Worm (Caenorhabditis elegans) whole organism, L4 larva: ENCODE data around the gene C49C8.8.

Experiments used
- F10B5.3 ChIP-seq: sonication (generic microtip); optimal IDR thresholded peaks from 2 replicates; lab custom pipeline; 2016; ENCODE audit warnings: mild to moderate bottlenecking, missing genetic modification characterization, missing compliant biosample characterization
- F26F4.8 ChIP-seq: fragments of 200-800 bp; sonication (Bioruptor generic); conservative IDR thresholded peaks from 2 replicates; pipeline ENCODE4 v1.3.6; 2022; ENCODE audit warnings: missing genetic modification characterization, missing compliant biosample characterization
- F37D6.2 ChIP-seq: sonication (generic microtip); optimal IDR thresholded peaks from 2 replicates; lab custom pipeline; 2016; ENCODE audit warnings: mild to moderate bottlenecking, missing genetic modification characterization, missing compliant biosample characterization
- T20F7.1 ChIP-seq: fragments of 200-800 bp; sonication (Bioruptor generic); optimal IDR thresholded peaks from 2 replicates; lab custom pipeline; 2018; ENCODE audit warnings: mild to moderate bottlenecking, missing genetic modification characterization, missing compliant biosample characterization
- ama-1 ChIP-seq: fragments of 150-350 bp; optimal IDR thresholded peaks from 2 replicates; lab custom pipeline; 2014; ENCODE audit warnings: inconsistent platforms, mixed read lengths
- arid-1 ChIP-seq: fragments of 200-800 bp; sonication (Bioruptor generic); conservative IDR thresholded peaks from 2 replicates; pipeline ENCODE4 v1.3.6; 2022; ENCODE audit warnings: missing genetic modification reagents, missing genetic modification characterization, missing compliant biosample characterization
- ceh-44 ChIP-seq: fragments of 200-800 bp; sonication (Bioruptor generic); IDR thresholded peaks from 2 replicates; pipeline ENCODE4 v1.3.6; 2022; ENCODE audit warnings: missing genetic modification reagents, missing genetic modification characterization, missing compliant biosample characterization
- ceh-82 ChIP-seq: sonication (generic microtip); optimal IDR thresholded peaks from 2 replicates; lab custom pipeline; 2017; ENCODE audit warnings: missing biosample characterization, missing genetic modification characterization
- cey-2 ChIP-seq: sonication (generic microtip); optimal IDR thresholded peaks from 3 replicates; lab custom pipeline; 2017; ENCODE audit warnings: missing genetic modification characterization, mild to moderate bottlenecking, missing compliant biosample characterization, antibody characterized with exemption, borderline replicate concordance; ENCODE audit not compliant: insufficient read depth
- ctbp-1 ChIP-seq: fragments of 200-800 bp; sonication (Bioruptor generic); IDR thresholded peaks from 2 replicates; pipeline ENCODE4 v1.3.6; 2022; ENCODE audit warnings: missing genetic modification reagents, missing genetic modification characterization, missing compliant biosample characterization
- dmd-8 ChIP-seq: fragments of 200-800 bp; sonication (Bioruptor generic); IDR thresholded peaks from 2 replicates; pipeline ENCODE4 v1.3.6; 2022; ENCODE audit warnings: missing genetic modification characterization, missing compliant biosample characterization
- dmd-9 ChIP-seq: fragments of 200-800 bp; sonication (Bioruptor generic); IDR thresholded peaks from 2 replicates; pipeline ENCODE4 v1.3.6; 2022; ENCODE audit warnings: missing genetic modification reagents, missing genetic modification characterization, missing compliant biosample characterization
- dpl-1 ChIP-seq: fragments of 150-350 bp; optimal IDR thresholded peaks from 2 replicates; lab custom pipeline; 2014; ENCODE audit warnings: missing biosample characterization, missing genetic modification reagents, missing genetic modification characterization
- fkh-10 ChIP-seq: fragments of 150-350 bp; optimal IDR thresholded peaks from 2 replicates; lab custom pipeline; 2014; ENCODE audit warnings: missing biosample characterization, missing genetic modification reagents, missing genetic modification characterization
- hif-1 ChIP-seq, 2 experiments: sonication (generic microtip); optimal IDR thresholded peaks; 2 replicates each; lab custom pipeline; 2016 to 2017; ENCODE audit warnings: missing compliant biosample characterization in 2 of 2, missing genetic modification characterization in 2 of 2, missing genetic modification reagents in 2 of 2, missing genotype in 2 of 2, mild to moderate bottlenecking in 1 of 2
- hlh-11 ChIP-seq: fragments of 200-800 bp; sonication (Bioruptor generic); optimal IDR thresholded peaks from 2 replicates; lab custom pipeline; 2018; ENCODE audit warnings: mild to moderate bottlenecking, missing genetic modification characterization, missing compliant biosample characterization
- hlh-30 ChIP-seq: sonication (generic microtip); optimal IDR thresholded peaks from 2 replicates; lab custom pipeline; 2017; ENCODE audit warnings: antibody characterized with exemption, mild to moderate bottlenecking, missing genetic modification characterization, missing compliant biosample characterization; ENCODE audit not compliant: insufficient read depth
- hmg-1.1 ChIP-seq: fragments of 200-800 bp; sonication (Bioruptor generic); IDR thresholded peaks from 2 replicates; pipeline ENCODE4 v1.3.6; 2022; ENCODE audit warnings: missing genetic modification reagents, missing genetic modification characterization, missing compliant biosample characterization
- jun-1 ChIP-seq: fragments of 150-350 bp; optimal IDR thresholded peaks from 2 replicates; lab custom pipeline; 2014; ENCODE audit warnings: missing biosample characterization, missing genetic modification reagents, missing genetic modification characterization
- lim-7 ChIP-seq: fragments of 200-800 bp; sonication (Bioruptor generic); IDR thresholded peaks from 2 replicates; pipeline ENCODE4 v1.3.6; 2022; ENCODE audit warnings: missing genetic modification characterization, missing compliant biosample characterization
- lin-13 ChIP-seq: fragments of 150-350 bp; optimal IDR thresholded peaks from 2 replicates; lab custom pipeline; 2014; ENCODE audit warnings: missing biosample characterization, missing genetic modification reagents, missing genetic modification characterization
- lin-38 ChIP-seq: fragments of 200-800 bp; sonication (Bioruptor generic); IDR thresholded peaks from 2 replicates; pipeline ENCODE4 v1.3.6; 2022; ENCODE audit warnings: missing genetic modification reagents, missing genetic modification characterization, missing compliant biosample characterization
- lir-3 ChIP-seq: sonication (generic microtip); optimal IDR thresholded peaks from 2 replicates; lab custom pipeline; 2016; ENCODE audit warnings: mild to moderate bottlenecking, missing genetic modification characterization, missing compliant biosample characterization
- lsy-2 ChIP-seq, 2 experiments: fragments of 150-350 bp in 1 of 2; sonication (generic microtip) in 1 of 2; optimal IDR thresholded peaks; 2 replicates each; lab custom pipeline; 2014 to 2017; ENCODE audit warnings: missing biosample characterization in 2 of 2, missing genetic modification characterization in 2 of 2
- madf-9 ChIP-seq: fragments of 200-800 bp; sonication (Bioruptor generic); conservative IDR thresholded peaks from 2 replicates; pipeline ENCODE4 v1.3.6; 2022; ENCODE audit warnings: missing genetic modification reagents, missing genetic modification characterization, missing compliant biosample characterization
- mdl-1 ChIP-seq, 2 experiments: fragments of 150-350 bp in 1 of 2; sonication (generic microtip) in 1 of 2; optimal IDR thresholded peaks; 2 replicates each; lab custom pipeline; 2014 to 2017; ENCODE audit warnings: missing biosample characterization in 2 of 2, missing genetic modification characterization in 2 of 2
- mdt-29 ChIP-seq: fragments of 200-800 bp; sonication (Bioruptor generic); IDR thresholded peaks from 2 replicates; pipeline ENCODE4 v1.3.6; 2022; ENCODE audit warnings: missing genetic modification reagents, missing genetic modification characterization, missing compliant biosample characterization
- mep-1 ChIP-seq: fragments of 150-350 bp; sonication (generic microtip); optimal IDR thresholded peaks from 3 replicates; lab custom pipeline; 2014; ENCODE audit warnings: missing biosample characterization, missing genetic modification characterization
- mes-2 ChIP-seq: sonication (generic microtip); optimal IDR thresholded peaks from 2 replicates; lab custom pipeline; 2016; ENCODE audit warnings: missing genotype, mild to moderate bottlenecking, missing genetic modification characterization, missing compliant biosample characterization; ENCODE audit not compliant: poor library complexity, severe bottlenecking
- mxl-2 ChIP-seq: fragments of 200-800 bp; sonication (Bioruptor generic); conservative IDR thresholded peaks from 2 replicates; pipeline ENCODE4 v1.3.6; 2022; ENCODE audit warnings: missing genetic modification reagents, missing genetic modification characterization, missing compliant biosample characterization
- mxl-3 ChIP-seq: fragments of 200-800 bp; sonication (Bioruptor generic); optimal IDR thresholded peaks from 2 replicates; lab custom pipeline; 2018; ENCODE audit warnings: mild to moderate bottlenecking, missing genetic modification characterization, missing compliant biosample characterization
- nhr-10 ChIP-seq: fragments of 150-350 bp; optimal IDR thresholded peaks from 2 replicates; lab custom pipeline; 2014; ENCODE audit warnings: missing biosample characterization, missing genetic modification characterization
- nhr-102 ChIP-seq: sonication (generic microtip); optimal IDR thresholded peaks from 2 replicates; lab custom pipeline; 2016; ENCODE audit warnings: mild to moderate bottlenecking, missing genetic modification characterization, moderate library complexity, missing compliant biosample characterization
- nhr-11 ChIP-seq: fragments of 150-350 bp; optimal IDR thresholded peaks from 2 replicates; lab custom pipeline; 2014; ENCODE audit warnings: missing biosample characterization, missing genetic modification characterization
- nhr-237 ChIP-seq: sonication (generic microtip); optimal IDR thresholded peaks from 2 replicates; lab custom pipeline; 2017; ENCODE audit warnings: missing biosample characterization, missing genetic modification characterization
- nhr-25 ChIP-seq: sonication (generic microtip); optimal IDR thresholded peaks from 2 replicates; lab custom pipeline; 2017; ENCODE audit warnings: missing genetic modification characterization, mild to moderate bottlenecking, missing compliant biosample characterization, antibody characterized with exemption, moderate library complexity, borderline replicate concordance; ENCODE audit not compliant: insufficient read depth
- nhr-28 ChIP-seq: fragments of 150-350 bp; optimal IDR thresholded peaks from 2 replicates; lab custom pipeline; 2014; ENCODE audit warnings: missing biosample characterization, missing genetic modification characterization
- nhr-42 ChIP-seq: fragments of 200-800 bp; sonication (Bioruptor generic); IDR thresholded peaks from 2 replicates; pipeline ENCODE4 v1.3.6; 2022; ENCODE audit warnings: missing genetic modification characterization, missing compliant biosample characterization
- nhr-48 ChIP-seq: sonication (generic microtip); optimal IDR thresholded peaks from 2 replicates; lab custom pipeline; 2016; ENCODE audit warnings: mild to moderate bottlenecking, missing genetic modification characterization, missing compliant biosample characterization
- nhr-6 ChIP-seq: fragments of 150-350 bp; optimal IDR thresholded peaks from 2 replicates; lab custom pipeline; 2014; ENCODE audit warnings: missing biosample characterization, missing genetic modification characterization
- nhr-77 ChIP-seq: fragments of 150-350 bp; optimal IDR thresholded peaks from 2 replicates; lab custom pipeline; 2014; ENCODE audit warnings: missing biosample characterization, missing genetic modification characterization
- pha-4 ChIP-seq, 2 experiments: fragments of 150-350 bp in 1 of 2; fragments of 200-800 bp in 1 of 2; sonication (Bioruptor generic) in 1 of 2; IDR thresholded peaks in 1 of 2; optimal IDR thresholded peaks in 1 of 2; 2 replicates each; pipeline versions ENCODE4 v1.3.6 to Lab custom; 2014 to 2022; ENCODE audit warnings: missing genetic modification characterization in 2 of 2, missing genetic modification reagents in 2 of 2, missing biosample characterization in 1 of 2, missing compliant biosample characterization in 1 of 2
- php-3 ChIP-seq: fragments of 200-800 bp; sonication (Bioruptor generic); IDR thresholded peaks from 2 replicates; pipeline ENCODE4 v1.3.6; 2022; ENCODE audit warnings: missing genetic modification reagents, missing genetic modification characterization, missing compliant biosample characterization
- rbr-2 ChIP-seq: sonication (generic microtip); optimal IDR thresholded peaks from 2 replicates; lab custom pipeline; 2016; ENCODE audit warnings: missing genotype, missing genetic modification characterization, missing compliant biosample characterization
- skn-1 ChIP-seq: fragments of 150-350 bp; optimal IDR thresholded peaks from 2 replicates; lab custom pipeline; 2014; ENCODE audit warnings: missing biosample characterization, missing genetic modification characterization
- tra-1 ChIP-seq: fragments of 200-800 bp; sonication (Bioruptor generic); IDR thresholded peaks from 2 replicates; pipeline ENCODE4 v1.3.6; 2022; ENCODE audit warnings: missing genetic modification reagents, missing genetic modification characterization, missing compliant biosample characterization
- unc-62 ChIP-seq, 3 experiments: fragments of 150-350 bp in 1 of 3; sonication (generic microtip); optimal IDR thresholded peaks in 2 of 3; peaks in 1 of 3; 1 replicate in 1 of 3; 2 replicates in 2 of 3; lab custom pipeline; 2014 to 2017; ENCODE audit warnings: missing biosample characterization in 3 of 3, missing genetic modification characterization in 3 of 3, missing genetic modification reagents in 3 of 3, missing genotype in 1 of 3
- zag-1 ChIP-seq: fragments of 150-350 bp; optimal IDR thresholded peaks from 2 replicates; lab custom pipeline; 2014; ENCODE audit warnings: missing biosample characterization, missing genetic modification characterization
- ztf-7 ChIP-seq: fragments of 150-350 bp; optimal IDR thresholded peaks from 2 replicates; lab custom pipeline; 2014; ENCODE audit warnings: missing biosample characterization, missing genetic modification characterization

Gene C49C8.8

ce11 chrIV:8620102-8620733 is 31.7 kb upstream of the C49C8.8 start, which contains the start of gene lin-49:
TSS of gene lin-49 (plus strand) at chrIV:8620683.
- no peak for TF ChIP-seq tra-1 (GFP tag; lab: Robert Waterston, UW)
- TF ChIP-seq nhr-48 (tag; lab: Kevin White, UChicago): peak; percentile 12
- peak; percentile 76 for TF ChIP-seq nhr-6 (tag; lab: Kevin White, UChicago)
- TF ChIP-seq ceh-44: no peak
- peak; percentile 97 for TF ChIP-seq hlh-30 (tag; lab: Kevin White, UChicago)
- peak; percentile 9 to 83 for TF ChIP-seq mdl-1 (tag; optimal IDR thresholded peaks at IDR 0.05; lab: Kevin White, UChicago)
- TF ChIP-seq lim-7 (GFP tag; lab: Robert Waterston, UW): no peak
- no peak for TF ChIP-seq jun-1 (tag; lab: Kevin White, UChicago)
- no peak for TF ChIP-seq ceh-82
- TF ChIP-seq ctbp-1 (GFP tag; lab: Robert Waterston, UW): 0 out of 2 replicates have a peak, but pooled peaks have one; percentile 42
- no peak for TF ChIP-seq mdt-29 (GFP tag; lab: Robert Waterston, UW)
- TF ChIP-seq nhr-25 (tag; lab: Kevin White, UChicago): peak; percentile 41
- TF ChIP-seq dmd-9 (GFP tag; lab: Robert Waterston, UW): no peak
- peak; percentile 44 for TF ChIP-seq lin-38 (GFP tag; lab: Robert Waterston, UW)
- TF ChIP-seq unc-62 (GFP tag; optimal IDR thresholded peaks at IDR 0.05 in 1 of 2; lab: Kevin White, UChicago): peak in 1 of 2 experiments; percentile 10
- no peak for TF ChIP-seq unc-62 (tag; optimal IDR thresholded peaks at IDR 0.05; lab: Kevin White, UChicago)
- peak; percentile 58 for TF ChIP-seq T20F7.1 (GFP tag; lab: Kevin White, UChicago)
- TF ChIP-seq dmd-8 (GFP tag; lab: Robert Waterston, UW): no peak
- no peak for TF ChIP-seq mxl-2 (GFP tag; lab: Robert Waterston, UW)
- TF ChIP-seq hif-1 (tag; optimal IDR thresholded peaks at IDR 0.05; lab: Kevin White, UChicago): peak in 1 of 2 experiments; percentile 38
- TF ChIP-seq dpl-1 (GFP tag; lab: Kevin White, UChicago): peak; percentile 40
- TF ChIP-seq zag-1 (tag; lab: Kevin White, UChicago): no peak
- no peak for TF ChIP-seq F26F4.8 (GFP tag; lab: Robert Waterston, UW)
- no peak for TF ChIP-seq lir-3 (tag; lab: Kevin White, UChicago)
- no peak for TF ChIP-seq pha-4 (GFP tag; IDR thresholded peaks at IDR 0.05; lab: Robert Waterston, UW)
- peak; percentile 65 for TF ChIP-seq pha-4 (tag; optimal IDR thresholded peaks at IDR 0.05; lab: Kevin White, UChicago)
- TF ChIP-seq ama-1 (lab: Kevin White, UChicago): no peak
- peak; percentile 7 for TF ChIP-seq nhr-11 (tag; lab: Kevin White, UChicago)
- 0 out of 2 replicates have a peak, but pooled peaks have one; percentile 11 for TF ChIP-seq arid-1 (GFP tag; lab: Robert Waterston, UW)
- peak; percentile 68 for TF ChIP-seq mxl-3 (GFP tag; lab: Kevin White, UChicago)
- TF ChIP-seq nhr-77 (tag; lab: Kevin White, UChicago): peak; percentile 62
- no peak for TF ChIP-seq skn-1 (tag; lab: Kevin White, UChicago)
- peak; percentile 67 for TF ChIP-seq mes-2
- TF ChIP-seq nhr-237 (tag; lab: Kevin White, UChicago): no peak
- TF ChIP-seq ztf-7: peak; percentile 15
- no peak for TF ChIP-seq nhr-10 (tag; lab: Kevin White, UChicago)
- TF ChIP-seq cey-2 (tag; lab: Kevin White, UChicago): no peak
- peak; percentile 81 for TF ChIP-seq hmg-1.1 (GFP tag; lab: Robert Waterston, UW)
- no peak for TF ChIP-seq nhr-42 (GFP tag; lab: Robert Waterston, UW)
- TF ChIP-seq php-3 (GFP tag; lab: Robert Waterston, UW): no peak
- no peak for TF ChIP-seq madf-9 (GFP tag; lab: Robert Waterston, UW)
- no peak for TF ChIP-seq F10B5.3 (tag; lab: Kevin White, UChicago)
- no peak for TF ChIP-seq F37D6.2 (tag; lab: Kevin White, UChicago)
- peak; percentile 86 for TF ChIP-seq hlh-11 (tag; lab: Kevin White, UChicago)
- peak; percentile 20 for TF ChIP-seq nhr-102 (tag; lab: Kevin White, UChicago)
- TF ChIP-seq lin-13 (GFP tag; lab: Kevin White, UChicago): peak; percentile 47
- peak; percentile 84 for TF ChIP-seq nhr-28 (tag; lab: Kevin White, UChicago)
- peak; percentile 56 for TF ChIP-seq rbr-2 (tag; lab: Kevin White, UChicago)
- TF ChIP-seq fkh-10 (GFP tag; lab: Kevin White, UChicago): peak; percentile 1
- peak; percentile 88 for TF ChIP-seq mep-1 (tag; lab: Kevin White, UChicago)
- peak; percentile 43 to 82 for TF ChIP-seq lsy-2 (tag; optimal IDR thresholded peaks at IDR 0.05; lab: Kevin White, UChicago)
